Fruit fly (Drosophila melanogaster): ENCODE measurements around the gene CG18048.

Gene CG18048

dm6 chr3R:6353624-6354352 lies 7.9 kb downstream of the CG18048 start (continued):
- TF ChIP-seq Hey (tag; optimal IDR thresholded peaks at IDR 0.05), result no peak
- TF ChIP-seq kni (GFP tag; optimal IDR thresholded peaks at IDR 0.05), result no peak
- TF ChIP-seq CG15479 (GFP tag; optimal IDR thresholded peaks at IDR 0.05), result no peak
- TF ChIP-seq ewg (GFP tag; optimal IDR thresholded peaks at IDR 0.05), result peak; percentile 66
- peak; percentile 12 for TF ChIP-seq CG3163 (GFP tag; optimal IDR thresholded peaks at IDR 0.05)
- TF ChIP-seq CG8359 (GFP tag; optimal IDR thresholded peaks at IDR 0.05; ENCODE audit: borderline replicate concordance), result peak; percentile 40
- no peak for TF ChIP-seq GATAe (GFP tag; conservative IDR thresholded peaks at IDR 0.05)
- peak; percentile 69 for TF ChIP-seq CG10462 (GFP tag; optimal IDR thresholded peaks at IDR 0.05)
- peak; percentile 45 for TF ChIP-seq HLH54F (GFP tag; optimal IDR thresholded peaks at IDR 0.05)
- peak; percentile 95 for TF ChIP-seq sens (GFP tag)
- no peak for TF ChIP-seq Nf-YA (GFP tag; IDR thresholded peaks at IDR 0.05)
- TF ChIP-seq CoRest (tag; optimal IDR thresholded peaks at IDR 0.05), result peak; percentile 90
- peak; percentile 63 for TF ChIP-seq CG12942 (GFP tag; optimal IDR thresholded peaks at IDR 0.05)
- TF ChIP-seq shn (GFP tag; optimal IDR thresholded peaks at IDR 0.05), result peak; percentile 38
- TF ChIP-seq CG13775 (GFP tag; optimal IDR thresholded peaks at IDR 0.05), result peak; percentile 75

- no peak for TF ChIP-seq sob (GFP tag; IDR thresholded peaks at IDR 0.05)
- TF ChIP-seq bigmax (GFP tag; optimal IDR thresholded peaks at IDR 0.05), result no peak
Measured at dm6 chr3R:6354408-6354807, 8.5 kb downstream of the CG18048 start.

dm6 chr3R:6368100-6368499 lies 22.2 kb downstream of the CG18048 start, which contains the start of gene CG42724:
Gene CG42724, minus strand, starts transcription at chr3R:6368288.
- peak; percentile 47 for TF ChIP-seq Mes4 (GFP tag; optimal IDR thresholded peaks at IDR 0.05)
- no peak for TF ChIP-seq CG1529 (GFP tag; optimal IDR thresholded peaks at IDR 0.05)
- no peak for TF ChIP-seq CG15514 (GFP tag; optimal IDR thresholded peaks at IDR 0.05)
- TF ChIP-seq CG17829 (tag; optimal IDR thresholded peaks at IDR 0.05), result no peak
- peak; percentile 61 for TF ChIP-seq repo (GFP tag; optimal IDR thresholded peaks at IDR 0.05)
- no peak for TF ChIP-seq fd96Cb (tag; optimal IDR thresholded peaks at IDR 0.05)
- TF ChIP-seq Xrp1 (GFP tag; IDR thresholded peaks at IDR 0.05), result peak; percentile 64
- TF ChIP-seq Nf-YC (tag; optimal IDR thresholded peaks at IDR 0.05), result no peak
- peak; percentile 37 for TF ChIP-seq CG15479 (GFP tag; optimal IDR thresholded peaks at IDR 0.05)
- no peak for TF ChIP-seq Sox100B (GFP tag; optimal IDR thresholded peaks at IDR 0.05)
- TF ChIP-seq Ptx1 (GFP tag; IDR thresholded peaks at IDR 0.05), result peak; percentile 74
- TF ChIP-seq CG8281 (tag; optimal IDR thresholded peaks at IDR 0.05), result no peak
- TF ChIP-seq Med (GFP tag), result peak; percentile 96
- peak; percentile 60 for TF ChIP-seq CG3163 (GFP tag; optimal IDR thresholded peaks at IDR 0.05)
- peak; percentile 74 to 80 for TF ChIP-seq Pdp1 (GFP tag; optimal IDR thresholded peaks at IDR 0.05)
- peak; percentile 55 for TF ChIP-seq Dad (GFP tag; optimal IDR thresholded peaks at IDR 0.05)
- TF ChIP-seq unpg (GFP tag; optimal IDR thresholded peaks at IDR 0.05), result no peak
- no peak for TF ChIP-seq crol (GFP tag; IDR thresholded peaks at IDR 0.05)
- 0 out of 2 replicates have a peak, but pooled peaks have one; percentile 21 for TF ChIP-seq wdn (GFP tag; IDR thresholded peaks at IDR 0.05)
- peak; percentile 84 for TF ChIP-seq CG2120 (GFP tag; optimal IDR thresholded peaks at IDR 0.05)
- TF ChIP-seq CG30020 (tag; optimal IDR thresholded peaks at IDR 0.05), result peak; percentile 44
- TF ChIP-seq her (GFP tag; optimal IDR thresholded peaks at IDR 0.05), result peak; percentile 79
- TF ChIP-seq CG7786 (GFP tag; optimal IDR thresholded peaks at IDR 0.05), result peak; percentile 71
- no peak for TF ChIP-seq Taf1 (GFP tag; IDR thresholded peaks at IDR 0.05)
- no peak for TF ChIP-seq exex (tag; optimal IDR thresholded peaks at IDR 0.05)
- TF ChIP-seq CG12299 (tag; optimal IDR thresholded peaks at IDR 0.05), result peak; percentile 39
- no peak for TF ChIP-seq sr (GFP tag; IDR thresholded peaks at IDR 0.05)
- TF ChIP-seq Fer2 (tag; optimal IDR thresholded peaks at IDR 0.05), result no peak
- TF ChIP-seq Hsf (GFP tag; optimal IDR thresholded peaks at IDR 0.05), result peak; percentile 63
- no peak for TF ChIP-seq Hey (tag; optimal IDR thresholded peaks at IDR 0.05)
- no peak for TF ChIP-seq HLH4C (GFP tag; IDR thresholded peaks at IDR 0.05; ENCODE audit: partially characterized antibody)
- TF ChIP-seq ERR (GFP tag; optimal IDR thresholded peaks at IDR 0.05), result peak; percentile 70
- 0 out of 2 replicates have a peak, but pooled peaks have one; percentile 27 for TF ChIP-seq ara (GFP tag; IDR thresholded peaks at IDR 0.05)
